Fruit fly (Drosophila melanogaster): ENCODE data around the gene Tengl3.

Tengl3 gene

DNA sequence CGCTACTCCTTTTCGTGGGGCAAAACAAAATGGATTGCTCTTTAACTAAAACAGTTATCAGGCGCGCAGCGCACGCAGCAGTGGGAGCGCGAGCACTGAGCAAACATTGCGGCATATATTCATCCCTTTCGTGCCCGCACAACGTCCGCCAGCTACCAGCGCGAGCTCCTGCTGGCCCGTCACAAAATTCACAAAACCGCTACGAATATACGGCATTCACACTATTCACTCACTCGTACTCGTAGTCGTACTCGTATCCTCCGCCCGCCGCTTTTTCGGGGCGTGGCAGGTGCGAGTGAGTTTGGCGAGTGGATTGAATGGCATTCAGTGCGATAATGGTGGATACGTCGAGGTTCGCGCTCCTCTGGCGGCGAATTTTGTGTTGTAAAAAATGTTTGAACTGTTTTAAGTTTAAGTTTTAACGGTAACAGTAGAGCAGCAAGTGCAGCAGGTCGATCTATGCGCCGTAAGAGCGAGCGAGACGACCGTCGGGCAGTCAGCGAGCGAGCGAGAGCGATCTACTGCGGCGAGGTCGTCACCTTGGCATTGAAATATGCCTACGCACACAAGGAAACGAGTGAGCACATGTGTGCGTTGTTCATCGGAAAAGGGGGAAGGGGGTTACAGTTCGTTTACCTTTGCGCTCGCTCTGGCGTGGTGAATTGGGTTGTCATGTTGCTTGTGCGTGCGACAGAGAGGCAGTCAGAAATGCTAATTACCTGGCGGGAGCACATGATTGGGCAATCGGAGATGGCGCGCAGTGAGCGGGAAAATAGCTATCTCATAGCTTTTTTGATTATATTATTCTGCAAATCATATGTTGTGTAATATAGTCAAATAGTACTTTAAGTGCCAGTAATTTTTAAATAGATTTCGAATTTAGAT is 41.2 kb downstream of the Tengl3 start (continued):
- TF ChIP-seq CG9139 (GFP tag; optimal IDR thresholded peaks at IDR 0.05) (peak; percentile 67), Ets96B (tag; optimal IDR thresholded peaks at IDR 0.05) (peak; percentile 44), svp (GFP tag) (peak; percentile 100), vri (GFP tag; optimal IDR thresholded peaks at IDR 0.05) (peak; percentile 96), Gug (GFP tag; IDR thresholded peaks at IDR 0.05) (no peak), Hr4 (GFP tag; optimal IDR thresholded peaks at IDR 0.05) (peak; percentile 46), pdm3 (GFP tag; optimal IDR thresholded peaks at IDR 0.05) (peak; percentile 69), CG11902 (GFP tag; optimal IDR thresholded peaks at IDR 0.05) (no peak), net (GFP tag; optimal IDR thresholded peaks at IDR 0.05) (peak; percentile 47), CG10669 (GFP tag; optimal IDR thresholded peaks at IDR 0.05) (peak; percentile 9), CG7368 (GFP tag; optimal IDR thresholded peaks at IDR 0.05) (no peak), CG6854 (GFP tag; optimal IDR thresholded peaks at IDR 0.05) (peak; percentile 43), dac (GFP tag; optimal IDR thresholded peaks at IDR 0.05) (peak; percentile 34), Sox102F (GFP tag; optimal IDR thresholded peaks at IDR 0.05) (peak; percentile 43), fd85E (GFP tag; optimal IDR thresholded peaks at IDR 0.05) (no peak), CG34406 (GFP tag; optimal IDR thresholded peaks at IDR 0.05) (peak; percentile 1), CG10631 (GFP tag; optimal IDR thresholded peaks at IDR 0.05) (peak; percentile 74), CG32006 (GFP tag; optimal IDR thresholded peaks at IDR 0.05) (peak; percentile 67), CG6276 (GFP tag; optimal IDR thresholded peaks at IDR 0.05) (peak; percentile 21), CG4318 (GFP tag; optimal IDR thresholded peaks at IDR 0.05) (peak; percentile 37), CG16779 (tag; optimal IDR thresholded peaks at IDR 0.05) (peak; percentile 65), CG6163 (GFP tag; IDR thresholded peaks at IDR 0.05) (no peak), Hr38 (GFP tag; optimal IDR thresholded peaks at IDR 0.05) (no peak), Hr39 (GFP tag; optimal IDR thresholded peaks at IDR 0.05) (peak; percentile 77), acj6 (GFP tag; optimal IDR thresholded peaks at IDR 0.05) (peak; percentile 69), esn (GFP tag; optimal IDR thresholded peaks at IDR 0.05) (peak; percentile 52), CG31627 (GFP tag; optimal IDR thresholded peaks at IDR 0.05) (peak; percentile 65), Smox (GFP tag; optimal IDR thresholded peaks at IDR 0.05) (peak; percentile 63), fd59A (GFP tag; optimal IDR thresholded peaks at IDR 0.05) (peak; percentile 0), CG8632 (GFP tag; optimal IDR thresholded peaks at IDR 0.05) (peak; percentile 7), CG6808 (GFP tag; optimal IDR thresholded peaks at IDR 0.05) (peak; percentile 55), achi (GFP tag; optimal IDR thresholded peaks at IDR 0.05) (peak; percentile 67), fkh (GFP tag; optimal IDR thresholded peaks at IDR 0.05) (peak; percentile 99), topi (GFP tag; optimal IDR thresholded peaks at IDR 0.05) (peak; percentile 58), eg (GFP tag; IDR thresholded peaks at IDR 0.05) (no peak)

DNA sequence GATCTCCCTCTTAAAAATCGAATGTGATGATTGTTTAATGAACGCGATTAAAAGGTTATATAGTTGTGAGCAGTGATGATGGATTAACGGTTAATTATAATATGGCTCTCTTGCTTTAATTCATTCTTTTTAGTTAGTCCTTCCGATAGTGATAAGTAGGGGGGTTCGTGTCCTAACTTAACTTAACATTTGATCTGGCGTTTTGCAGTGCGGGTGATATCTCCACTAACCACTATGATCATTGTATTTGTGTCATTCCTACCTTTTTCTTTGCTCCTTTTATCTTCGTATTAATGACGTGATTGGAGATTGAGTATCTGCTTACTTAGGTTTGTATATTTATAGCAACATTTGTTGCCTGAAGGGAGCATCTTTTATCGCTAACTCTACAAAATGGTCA is 42.7 kb downstream of the Tengl3 start:
- no peak for TF ChIP-seq CG34406 (GFP tag; optimal IDR thresholded peaks at IDR 0.05)
- TF ChIP-seq Lpt (GFP tag; optimal IDR thresholded peaks at IDR 0.05) = no peak
- no peak for TF ChIP-seq Sox14 (GFP tag; optimal IDR thresholded peaks at IDR 0.05)

DNA sequence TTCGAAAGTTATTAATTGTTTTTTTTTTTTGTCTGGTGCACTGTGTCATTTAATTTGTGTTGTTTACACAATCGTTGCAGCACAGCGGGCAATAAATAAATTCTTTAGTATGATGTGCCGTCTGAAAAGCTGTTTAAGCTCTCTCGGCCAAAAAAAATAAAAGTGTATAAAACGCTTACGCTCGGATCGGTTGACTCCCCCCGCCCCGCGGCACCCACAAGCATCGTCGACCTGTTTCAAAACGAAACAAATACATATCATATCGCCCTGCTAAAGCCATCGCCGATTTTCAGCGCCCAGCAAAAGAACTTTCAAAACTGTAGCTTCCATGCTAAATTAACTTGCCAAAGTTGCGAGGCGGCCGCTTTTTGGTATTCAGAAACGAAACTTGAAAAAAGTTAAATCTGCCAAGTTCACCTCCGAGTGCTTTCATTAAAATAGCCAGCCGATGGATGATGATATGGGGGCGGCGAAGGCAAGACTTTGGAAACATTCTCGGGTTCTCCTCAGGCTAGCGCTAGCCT is 43.7 kb downstream of the Tengl3 start:
- TF ChIP-seq Blimp-1 (GFP tag; optimal IDR thresholded peaks at IDR 0.05) (peak; percentile 10), vri (GFP tag; optimal IDR thresholded peaks at IDR 0.05) (peak; percentile 28), Eip78C (GFP tag) (no peak), CG6854 (GFP tag; optimal IDR thresholded peaks at IDR 0.05) (peak; percentile 29), CG1621 (tag; optimal IDR thresholded peaks at IDR 0.05) (no peak), svp (GFP tag) (peak; percentile 52)

All from whole organism, prepupa.